Fruit fly (Drosophila melanogaster): ENCODE results near the gene Ir68a.

The Ir68a gene

DNA sequence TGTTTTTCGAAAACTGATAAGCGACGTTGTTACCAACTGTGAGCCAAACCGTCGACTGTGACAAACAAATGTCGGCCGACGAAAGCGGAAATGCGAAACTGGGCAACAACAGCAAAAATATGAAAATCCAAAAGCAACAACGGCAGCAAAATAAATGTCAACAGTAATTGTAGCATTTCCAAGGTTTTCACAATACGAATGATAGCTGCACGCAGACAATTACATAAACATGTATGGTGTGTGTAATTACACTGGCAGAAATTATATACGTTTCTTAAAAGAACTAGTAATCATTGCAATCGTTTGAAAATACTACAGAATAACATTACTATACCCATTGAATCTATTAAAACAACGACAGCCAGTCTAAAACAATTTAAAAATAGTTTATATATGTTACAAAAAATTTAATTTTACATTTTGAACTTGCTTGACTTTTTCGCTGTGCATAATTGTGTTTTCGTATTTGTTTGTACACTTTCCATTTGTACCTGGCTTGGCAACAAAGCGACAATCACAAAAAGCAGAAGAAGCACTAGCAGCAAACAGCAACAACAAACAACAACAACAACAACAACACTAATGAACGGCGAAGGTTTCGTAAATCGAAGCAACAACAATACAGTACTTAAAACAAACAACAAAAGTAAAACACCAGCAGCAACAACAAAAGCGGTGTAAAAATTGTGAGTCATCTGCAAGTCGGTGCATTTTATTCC is 24.9 kb upstream of the Ir68a start (continued):
- TF ChIP-seq CG7786 (GFP tag; optimal IDR thresholded peaks at IDR 0.05) (peak; percentile 36), Usf (GFP tag; optimal IDR thresholded peaks at IDR 0.05) (no peak), CG17612 (GFP tag; IDR thresholded peaks at IDR 0.05) (peak; percentile 23; the same call in 1 of the 2 replicates), Sox102F (GFP tag; optimal IDR thresholded peaks at IDR 0.05) (peak; percentile 85), Doc3 (GFP tag; IDR thresholded peaks at IDR 0.05; ENCODE audit: partially characterized antibody) (no peak), ATbp (GFP tag; optimal IDR thresholded peaks at IDR 0.05) (peak; percentile 29), CG6854 (GFP tag; optimal IDR thresholded peaks at IDR 0.05) (no peak), Poxn (GFP tag; IDR thresholded peaks at IDR 0.05) (no peak), CG12219 (GFP tag; optimal IDR thresholded peaks at IDR 0.05) (peak; percentile 59), corto (GFP tag; optimal IDR thresholded peaks at IDR 0.05) (no peak), CG18599 (GFP tag; optimal IDR thresholded peaks at IDR 0.05) (no peak), fd96Cb (tag; optimal IDR thresholded peaks at IDR 0.05) (peak; percentile 67), CG12769 (tag; optimal IDR thresholded peaks at IDR 0.05) (peak; percentile 51), fd64A (GFP tag; optimal IDR thresholded peaks at IDR 0.05) (no peak), jumu (GFP tag; optimal IDR thresholded peaks at IDR 0.05) (no peak), CG3847 (GFP tag; IDR thresholded peaks at IDR 0.05) (peak; percentile 51; the same call in 1 of the 2 replicates), nerfin-2 (GFP tag; IDR thresholded peaks at IDR 0.05; ENCODE audit: partially characterized antibody) (no peak), gro (GFP tag; optimal IDR thresholded peaks at IDR 0.05) (no peak), CG15479 (GFP tag; optimal IDR thresholded peaks at IDR 0.05) (peak; percentile 95), Myb (GFP tag; optimal IDR thresholded peaks at IDR 0.05) (no peak), CG1233 (GFP tag; optimal IDR thresholded peaks at IDR 0.05) (no peak), aop (GFP tag; IDR thresholded peaks at IDR 0.05) (no peak), bowl (GFP tag; IDR thresholded peaks at IDR 0.05) (no peak), CG15696 (tag; optimal IDR thresholded peaks at IDR 0.05) (peak; percentile 72), CG12391 (tag; optimal IDR thresholded peaks at IDR 0.05) (peak; percentile 63), eve (GFP tag; optimal IDR thresholded peaks at IDR 0.05) (no peak), Dll (GFP tag; IDR thresholded peaks at IDR 0.05; ENCODE audit: partially characterized antibody) (no peak), hb (GFP tag; IDR thresholded peaks at IDR 0.05; ENCODE audit: partially characterized antibody) (no peak), tx (GFP tag; optimal IDR thresholded peaks at IDR 0.05) (no peak), Antp (GFP tag; optimal IDR thresholded peaks at IDR 0.05) (no peak), Mrtf (GFP tag; IDR thresholded peaks at IDR 0.05) (peak; percentile 86), ac (GFP tag; optimal IDR thresholded peaks at IDR 0.05) (peak; percentile 59), ro (GFP tag; IDR thresholded peaks at IDR 0.05) (peak; percentile 60), ems (GFP tag; optimal IDR thresholded peaks at IDR 0.05) (peak; percentile 81), Atf-2 (GFP tag; optimal IDR thresholded peaks at IDR 0.05) (no peak), CG6813 (GFP tag; optimal IDR thresholded peaks at IDR 0.05) (peak; percentile 30), Ets97D (GFP tag; optimal IDR thresholded peaks at IDR 0.05) (no peak), chn (GFP tag; optimal IDR thresholded peaks at IDR 0.05) (peak; percentile 34), CoRest (tag; optimal IDR thresholded peaks at IDR 0.05) (peak; percentile 36), klu (GFP tag; IDR thresholded peaks at IDR 0.05) (peak; percentile 64), CG42726 (GFP tag; IDR thresholded peaks at IDR 0.05; ENCODE audit: partially characterized antibody) (no peak), btn (GFP tag; optimal IDR thresholded peaks at IDR 0.05) (no peak), CG12236 (GFP tag; optimal IDR thresholded peaks at IDR 0.05) (no peak), Hr78 (GFP tag; optimal IDR thresholded peaks at IDR 0.05) (no peak), amos (GFP tag; IDR thresholded peaks at IDR 0.05; ENCODE audit: partially characterized antibody) (no peak), Aef1 (GFP tag; IDR thresholded peaks at IDR 0.05) (peak; percentile 59), eyg (GFP tag; optimal IDR thresholded peaks at IDR 0.05) (no peak), CG30403 (GFP tag; optimal IDR thresholded peaks at IDR 0.05) (peak; percentile 8), CG7928 (GFP tag; optimal IDR thresholded peaks at IDR 0.05) (no peak)

Measured in whole organism, embryonic.